Fruit fly (Drosophila melanogaster): ENCODE data around the gene yip2.

DNA sequence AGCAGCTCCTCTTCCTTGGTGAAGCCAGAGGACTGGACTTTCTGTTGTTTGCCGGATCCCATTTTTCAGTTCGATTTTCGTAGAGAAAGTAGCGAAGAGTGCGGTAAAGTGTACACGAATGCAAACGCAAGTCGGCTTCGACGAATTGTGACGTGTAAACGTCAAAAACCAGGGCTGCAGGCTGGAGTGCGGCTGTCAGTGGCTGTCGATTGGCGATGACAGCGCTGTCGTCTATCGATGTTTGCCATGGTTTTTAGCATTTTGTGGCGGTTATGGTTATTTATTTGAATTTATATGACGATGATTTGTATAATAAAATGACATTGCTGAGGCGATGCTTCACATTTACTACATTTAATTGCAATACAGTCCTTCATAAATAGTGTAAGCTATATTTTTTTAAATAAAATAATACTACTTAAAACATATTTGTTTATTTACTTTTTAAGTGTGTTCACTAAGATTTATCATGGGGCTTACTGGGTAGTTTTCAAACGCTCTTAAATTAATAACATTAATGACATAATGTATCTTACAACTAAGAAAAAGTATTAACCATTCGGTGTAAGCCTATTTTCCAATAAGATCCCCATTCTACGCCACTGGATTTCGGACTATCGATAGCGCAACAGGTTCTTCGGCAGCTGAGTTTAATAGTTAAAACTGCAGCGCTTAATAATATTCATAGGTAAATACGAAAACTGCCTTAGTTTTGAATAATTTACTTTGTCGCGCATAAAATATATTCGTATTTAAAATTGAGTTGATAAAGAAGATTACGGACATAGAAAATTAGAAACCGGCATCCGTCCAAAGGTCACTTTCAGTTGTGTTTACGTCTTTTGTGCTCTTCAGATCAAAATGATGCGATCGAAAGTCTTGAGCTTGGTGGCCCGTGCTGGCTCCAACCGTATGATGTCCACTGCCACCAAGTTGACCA lies 3.2 kb downstream of the yip2 start, which contains the start of the genes CG5885 and CG4598:
- peak; percentile 70 for TF ChIP-seq CG18262 (tag; optimal IDR thresholded peaks at IDR 0.05)
- peak in 1 of 2 experiments; percentile 37 for TF ChIP-seq Hr78 (GFP tag; optimal IDR thresholded peaks at IDR 0.05)
- TF ChIP-seq CG15073 (GFP tag; optimal IDR thresholded peaks at IDR 0.05), result no peak
- TF ChIP-seq emc (GFP tag; optimal IDR thresholded peaks at IDR 0.05), result no peak
- TF ChIP-seq D19B (GFP tag; optimal IDR thresholded peaks at IDR 0.05), result peak; percentile 13
- no peak for TF ChIP-seq CG6654 (GFP tag; optimal IDR thresholded peaks at IDR 0.05)
- TF ChIP-seq CG12155 (GFP tag; optimal IDR thresholded peaks at IDR 0.05), result peak; percentile 69
- peak; percentile 47 for TF ChIP-seq CG2202 (tag; optimal IDR thresholded peaks at IDR 0.05)
- TF ChIP-seq ci (GFP tag; IDR thresholded peaks at IDR 0.05), result peak; percentile 85
- TF ChIP-seq ab (GFP tag; optimal IDR thresholded peaks at IDR 0.05), result no peak
- TF ChIP-seq grau (tag; optimal IDR thresholded peaks at IDR 0.05), result peak; percentile 75
- 0 out of 3 replicates have a peak, but pooled peaks have one; percentile 45 for TF ChIP-seq CG3726 (GFP tag; IDR thresholded peaks at IDR 0.05)
- no peak for TF ChIP-seq gce (GFP tag; IDR thresholded peaks at IDR 0.05)
- TF ChIP-seq Vsx1 (GFP tag; optimal IDR thresholded peaks at IDR 0.05), result no peak

All from whole organism, embryonic.